Fruit fly (Drosophila melanogaster) whole organism, embryonic: ENCODE data around the gene GNBP3.

ENCODE experiments used
- ATbp ChIP-seq: fragments of 200-800 bp; sonication (Bioruptor generic); optimal IDR thresholded peaks from 2 replicates; lab custom pipeline; 2017; ENCODE audit warnings: missing biosample characterization, mild to moderate bottlenecking, missing genetic modification characterization, missing genetic modification reagents
- Atf-2 ChIP-seq: fragments of 200-800 bp; sonication (Bioruptor generic); optimal IDR thresholded peaks from 2 replicates; lab custom pipeline; 2016; ENCODE audit warnings: missing biosample characterization, missing genetic modification characterization
- Bgb ChIP-seq: fragments of 200-800 bp; sonication (Bioruptor generic); IDR thresholded peaks from 2 replicates; pipeline ENCODE4 v1.3.6; 2022; ENCODE audit warnings: missing biosample characterization, missing genetic modification characterization; ENCODE audit not compliant: partially characterized antibody
- CG10267 ChIP-seq: fragments of 200-800 bp; sonication (Bioruptor generic); optimal IDR thresholded peaks from 2 replicates; lab custom pipeline; 2018; ENCODE audit warnings: missing biosample characterization, mild to moderate bottlenecking, missing genetic modification characterization, moderate library complexity
- CG11093 ChIP-seq: fragments of 200-800 bp; sonication (Bioruptor generic); IDR thresholded peaks from 3 replicates; pipeline ENCODE4 v1.3.6; 2022; ENCODE audit warnings: missing biosample characterization, missing genetic modification characterization
- CG11696 ChIP-seq: fragments of 200-800 bp; sonication (Bioruptor generic); IDR thresholded peaks from 2 replicates; pipeline ENCODE4 v1.3.6; 2022; ENCODE audit warnings: missing biosample characterization, missing genetic modification characterization
- CG12391 ChIP-seq: fragments of 200-800 bp; sonication (Bioruptor generic); optimal IDR thresholded peaks from 3 replicates; lab custom pipeline; 2018; ENCODE audit warnings: missing biosample characterization, mild to moderate bottlenecking, missing genetic modification characterization, moderate library complexity
- CG12659 ChIP-seq: fragments of 200-800 bp; sonication (Bioruptor generic); optimal IDR thresholded peaks from 3 replicates; lab custom pipeline; 2017; ENCODE audit warnings: mild to moderate bottlenecking, missing biosample characterization, missing genetic modification reagents, missing genetic modification characterization
- CG14441 ChIP-seq: fragments of 200-800 bp; sonication (Bioruptor generic); IDR thresholded peaks from 2 replicates; pipeline ENCODE4 v1.3.6; 2022; ENCODE audit warnings: missing biosample characterization, missing genetic modification characterization
- CG1603 ChIP-seq: fragments of 200-800 bp; sonication (Bioruptor generic); optimal IDR thresholded peaks from 2 replicates; lab custom pipeline; 2019; ENCODE audit warnings: missing biosample characterization, mild to moderate bottlenecking, missing genetic modification characterization, moderate library complexity
- CG17359 ChIP-seq: fragments of 200-800 bp; sonication (Bioruptor generic); optimal IDR thresholded peaks from 3 replicates; lab custom pipeline; 2018; ENCODE audit warnings: missing biosample characterization, mild to moderate bottlenecking, missing genetic modification characterization, moderate library complexity
- CG17912 ChIP-seq: fragments of 200-800 bp; sonication (Bioruptor generic); optimal IDR thresholded peaks from 2 replicates; lab custom pipeline; 2018; ENCODE audit warnings: missing biosample characterization, mild to moderate bottlenecking, missing genetic modification characterization
- CG18011 ChIP-seq: fragments of 200-800 bp; sonication (Bioruptor generic); optimal IDR thresholded peaks from 2 replicates; lab custom pipeline; 2017; ENCODE audit warnings: missing biosample characterization, missing genetic modification characterization, mild to moderate bottlenecking, moderate library complexity, missing genotype
- CG18619 ChIP-seq: fragments of 200-800 bp; sonication (Bioruptor generic); optimal IDR thresholded peaks from 3 replicates; lab custom pipeline; 2017; ENCODE audit warnings: missing biosample characterization, mild to moderate bottlenecking, missing genetic modification characterization
- CG2712 ChIP-seq: fragments of 200-800 bp; optimal IDR thresholded peaks from 3 replicates; lab custom pipeline; 2019; ENCODE audit warnings: missing biosample characterization, mild to moderate bottlenecking, missing genetic modification characterization, moderate library complexity
- CG30403 ChIP-seq: fragments of 200-800 bp; sonication (Bioruptor generic); optimal IDR thresholded peaks from 3 replicates; lab custom pipeline; 2016; ENCODE audit warnings: missing biosample characterization, missing genetic modification characterization
- CG30431 ChIP-seq: fragments of 200-800 bp; sonication (Bioruptor generic); optimal IDR thresholded peaks from 2 replicates; lab custom pipeline; 2017; ENCODE audit warnings: missing biosample characterization, missing genetic modification characterization
- CG34224 ChIP-seq: fragments of 200-800 bp; sonication (Bioruptor generic); IDR thresholded peaks from 3 replicates; pipeline ENCODE4 v1.3.6; 2022; ENCODE audit warnings: missing biosample characterization, missing genetic modification characterization; ENCODE audit not compliant: partially characterized antibody
- CG34376 ChIP-seq: fragments of 200-800 bp; sonication (Bioruptor generic); optimal IDR thresholded peaks from 2 replicates; lab custom pipeline; 2018; ENCODE audit warnings: missing biosample characterization, mild to moderate bottlenecking, missing genetic modification characterization
- CG4707 ChIP-seq: fragments of 200-800 bp; sonication (Bioruptor generic); optimal IDR thresholded peaks from 2 replicates; lab custom pipeline; 2018; ENCODE audit warnings: missing biosample characterization, mild to moderate bottlenecking, missing genetic modification characterization, moderate library complexity
- CG6791 ChIP-seq: fragments of 200-800 bp; sonication (Bioruptor generic); IDR thresholded peaks from 3 replicates; pipeline ENCODE4 v1.3.6; 2022; ENCODE audit warnings: missing biosample characterization, missing genetic modification characterization; ENCODE audit not compliant: partially characterized antibody
- CG7839 ChIP-seq: fragments of 200-800 bp; sonication (Bioruptor generic); optimal IDR thresholded peaks from 3 replicates; lab custom pipeline; 2018; ENCODE audit warnings: missing biosample characterization, mild to moderate bottlenecking, missing genetic modification characterization, moderate library complexity
- CG8089 ChIP-seq: fragments of 200-800 bp; sonication (Bioruptor generic); optimal IDR thresholded peaks from 3 replicates; lab custom pipeline; 2016; ENCODE audit warnings: missing biosample characterization, missing genetic modification characterization
- CG8388 ChIP-seq: fragments of 200-800 bp; sonication (Bioruptor generic); optimal IDR thresholded peaks from 2 replicates; lab custom pipeline; 2019; ENCODE audit warnings: missing biosample characterization, mild to moderate bottlenecking, missing genetic modification characterization, moderate library complexity
- CG8478 ChIP-seq: fragments of >200 bp; optimal IDR thresholded peaks from 2 replicates; lab custom pipeline; 2018
- Dbx ChIP-seq: fragments of 200-800 bp; sonication (Bioruptor generic); IDR thresholded peaks from 3 replicates; pipeline ENCODE4 v1.3.6; 2022; ENCODE audit warnings: missing biosample characterization, missing genetic modification characterization
- Dek ChIP-seq: fragments of 200-800 bp; sonication (Bioruptor generic); optimal IDR thresholded peaks from 3 replicates; lab custom pipeline; 2019; ENCODE audit warnings: missing biosample characterization, mild to moderate bottlenecking, missing genetic modification characterization, moderate library complexity
- Doc2 ChIP-seq: fragments of 200-800 bp; sonication (Bioruptor generic); IDR thresholded peaks from 2 replicates; pipeline ENCODE4 v1.3.6; 2022; ENCODE audit warnings: missing biosample characterization, missing genetic modification characterization
- Doc3 ChIP-seq: fragments of 200-800 bp; sonication (Bioruptor generic); IDR thresholded peaks from 3 replicates; pipeline ENCODE4 v1.3.6; 2022; ENCODE audit warnings: missing biosample characterization, missing genetic modification characterization; ENCODE audit not compliant: partially characterized antibody
- Elba2 ChIP-seq: fragments of 200-800 bp; sonication (Bioruptor generic); optimal IDR thresholded peaks from 3 replicates; lab custom pipeline; 2016; ENCODE audit warnings: missing biosample characterization, missing genetic modification characterization
- Gug ChIP-seq: fragments of 200-800 bp; sonication (Bioruptor generic); IDR thresholded peaks from 4 replicates; pipeline ENCODE4 v1.3.6; 2022; ENCODE audit warnings: missing biosample characterization, missing genetic modification characterization
- HLH3B ChIP-seq: fragments of 200-800 bp; sonication (Bioruptor generic); IDR thresholded peaks from 2 replicates; pipeline ENCODE4 v1.3.6; 2022; ENCODE audit warnings: missing biosample characterization, missing genetic modification characterization
- Nf-YC ChIP-seq: fragments of 200-800 bp; optimal IDR thresholded peaks from 3 replicates; lab custom pipeline; 2019; ENCODE audit warnings: missing biosample characterization, mild to moderate bottlenecking, missing genetic modification characterization, moderate library complexity
- NfI ChIP-seq: fragments of 200-800 bp; sonication (Bioruptor generic); optimal IDR thresholded peaks from 3 replicates; lab custom pipeline; 2018; ENCODE audit warnings: missing biosample characterization, mild to moderate bottlenecking, missing genetic modification characterization, moderate library complexity
- Oaz ChIP-seq: fragments of 200-800 bp; sonication (Bioruptor generic); IDR thresholded peaks from 2 replicates; pipeline ENCODE4 v1.3.6; 2022; ENCODE audit warnings: missing biosample characterization, missing genetic modification characterization
- Ptx1 ChIP-seq: fragments of 200-800 bp; sonication (Bioruptor generic); IDR thresholded peaks from 2 replicates; pipeline ENCODE4 v1.3.6; 2022; ENCODE audit warnings: missing biosample characterization, missing genetic modification characterization
- amos ChIP-seq: fragments of 200-800 bp; sonication (Bioruptor generic); IDR thresholded peaks from 2 replicates; pipeline ENCODE4 v1.3.6; 2022; ENCODE audit warnings: missing biosample characterization, missing genetic modification characterization; ENCODE audit not compliant: partially characterized antibody
- chm ChIP-seq: fragments of 200-800 bp; sonication (Bioruptor generic); IDR thresholded peaks from 2 replicates; pipeline ENCODE4 v1.3.6; 2022; ENCODE audit warnings: missing biosample characterization, missing genetic modification characterization
- crol ChIP-seq: fragments of 200-800 bp; sonication (Bioruptor generic); IDR thresholded peaks from 2 replicates; pipeline ENCODE4 v1.3.6; 2022; ENCODE audit warnings: missing biosample characterization, missing genetic modification characterization
- dmrt11E ChIP-seq: fragments of 200-800 bp; sonication (Bioruptor generic); optimal IDR thresholded peaks from 3 replicates; lab custom pipeline; 2018; ENCODE audit warnings: missing biosample characterization, mild to moderate bottlenecking, missing genetic modification characterization, moderate library complexity
- dpn ChIP-seq, 2 experiments: fragments of 200-800 bp; sonication (Bioruptor generic); optimal IDR thresholded peaks; 3 replicates each; lab custom pipeline; 2016; ENCODE audit warnings: missing biosample characterization in 2 of 2, missing genetic modification characterization in 2 of 2
- grn ChIP-seq: fragments of 200-800 bp; sonication (Bioruptor generic); optimal IDR thresholded peaks from 3 replicates; lab custom pipeline; 2017; ENCODE audit warnings: missing biosample characterization, missing genetic modification characterization
- ken ChIP-seq: fragments of 200-800 bp; sonication (Bioruptor generic); IDR thresholded peaks from 3 replicates; pipeline ENCODE4 v1.3.6; 2022; ENCODE audit warnings: missing biosample characterization, missing genetic modification characterization
- phol ChIP-seq: fragments of 200-800 bp; sonication (Bioruptor generic); optimal IDR thresholded peaks from 3 replicates; lab custom pipeline; 2018; ENCODE audit warnings: missing biosample characterization, mild to moderate bottlenecking, missing genetic modification characterization, moderate library complexity
- prd ChIP-seq, 3 experiments: fragments of >200 bp in 2 of 3; fragments of 200-800 bp in 1 of 3; sonication (Bioruptor generic) in 1 of 3; optimal IDR thresholded peaks in 2 of 3; IDR thresholded peaks in 1 of 3; 2 replicates in 2 of 3; 3 replicates in 1 of 3; pipeline versions ENCODE4 v1.3.6 to Lab custom; 2017 to 2022; ENCODE audit warnings: missing biosample characterization in 1 of 3, missing genetic modification characterization in 1 of 3
- sna ChIP-seq: fragments of 200-800 bp; sonication (Bioruptor generic); IDR thresholded peaks from 2 replicates; pipeline ENCODE4 v1.3.6; 2022; ENCODE audit warnings: missing biosample characterization, missing genetic modification characterization; ENCODE audit not compliant: partially characterized antibody
- stc ChIP-seq: fragments of 200-800 bp; sonication (Bioruptor generic); IDR thresholded peaks from 2 replicates; pipeline ENCODE4 v1.3.6; 2022; ENCODE audit warnings: missing biosample characterization, missing genetic modification characterization
- ttk ChIP-seq: fragments of 200-800 bp; sonication (Bioruptor generic); IDR thresholded peaks from 2 replicates; pipeline ENCODE4 v2.1.2; 2022; ENCODE audit warnings: missing biosample characterization, missing genetic modification characterization

GNBP3 gene

DNA sequence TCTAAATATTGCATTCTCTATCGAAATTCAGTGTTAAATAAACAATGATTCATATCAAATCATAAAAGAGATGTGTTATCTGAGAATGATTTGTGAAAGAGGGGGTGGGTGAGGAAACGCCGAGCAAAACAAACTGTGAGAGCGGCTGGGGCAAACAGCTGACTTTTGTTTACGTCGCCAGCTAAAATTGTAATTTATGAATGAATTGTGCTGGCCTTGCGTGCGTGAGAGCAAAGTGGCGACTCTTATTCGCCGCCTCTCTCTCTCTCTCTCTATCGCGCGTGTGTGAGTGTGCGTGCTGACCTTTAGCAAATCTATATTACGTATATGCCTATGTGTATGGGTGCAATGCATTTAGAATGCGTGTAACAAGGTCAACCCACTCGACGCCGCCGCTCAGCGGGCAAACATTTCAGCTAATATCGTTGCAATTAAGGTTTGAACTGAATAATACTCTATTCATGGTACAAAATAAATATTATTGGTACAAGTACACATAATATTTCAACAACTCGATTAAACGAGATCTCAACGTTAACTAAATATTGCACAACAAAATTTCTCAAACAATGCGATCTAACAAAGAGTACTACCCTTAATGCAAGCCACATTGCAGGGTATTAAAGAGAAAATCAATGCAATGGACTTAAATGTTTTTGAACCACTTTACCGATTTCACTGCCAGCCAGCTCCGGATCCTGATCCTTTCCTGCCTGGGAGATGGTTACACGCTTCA, 24.0 kb downstream of the GNBP3 start (continued):
- peak; percentile 51 for TF ChIP-seq CG2712 (tag; lab: Kevin White, UChicago)
- 0 out of 3 replicates have a peak, but pooled peaks have one; percentile 14 for TF ChIP-seq CG11093
- peak; percentile 51 for TF ChIP-seq ttk (GFP tag; lab: Robert Waterston, UW)
- TF ChIP-seq CG4707 (GFP tag; lab: Kevin White, UChicago) = no peak
- no peak for TF ChIP-seq CG8478
- no peak for TF ChIP-seq CG1603
- no peak for TF ChIP-seq CG6791 (GFP tag; lab: Robert Waterston, UW)
- TF ChIP-seq Doc3 (GFP tag; lab: Robert Waterston, UW) = peak; percentile 44; the same call in 1 of the 3 replicates
- TF ChIP-seq CG17912 = no peak
- TF ChIP-seq Oaz (GFP tag; lab: Robert Waterston, UW) = no peak
- TF ChIP-seq Bgb = no peak
- TF ChIP-seq CG10267 = peak; percentile 9
- no peak for TF ChIP-seq CG8089 (GFP tag; lab: Kevin White, UChicago)
- TF ChIP-seq CG12659 (GFP tag; lab: Kevin White, UChicago) = no peak
- TF ChIP-seq CG11696 (GFP tag; lab: Robert Waterston, UW) = 0 out of 2 replicates have a peak, but pooled peaks have one; percentile 21
- no peak for TF ChIP-seq ken (GFP tag; lab: Robert Waterston, UW)
- TF ChIP-seq amos = no peak
- peak; percentile 72 for TF ChIP-seq Elba2 (GFP tag; lab: Kevin White, UChicago)
- peak; percentile 71 for TF ChIP-seq grn (GFP tag; lab: Kevin White, UChicago)
- peak; percentile 5 for TF ChIP-seq CG8388 (GFP tag; lab: Kevin White, UChicago)
- TF ChIP-seq Gug (GFP tag; lab: Robert Waterston, UW) = no peak
- TF ChIP-seq prd (optimal IDR thresholded peaks at IDR 0.05; lab: Kevin White, UChicago) = no peak
- TF ChIP-seq prd (GFP tag; IDR thresholded peaks at IDR 0.05; lab: Robert Waterston, UW) = peak; percentile 59; the same call in 2 of the 3 replicates
- TF ChIP-seq Dek (tag; lab: Kevin White, UChicago) = no peak
- TF ChIP-seq Atf-2 (GFP tag; lab: Kevin White, UChicago) = no peak
- 0 out of 2 replicates have a peak, but pooled peaks have one; percentile 54 for TF ChIP-seq chm (GFP tag; lab: Robert Waterston, UW)
- peak; percentile 47 for TF ChIP-seq CG34376 (GFP tag; lab: Kevin White, UChicago)
- peak; percentile 15; the same call in 1 of the 2 replicates for TF ChIP-seq stc
- peak; percentile 10 for TF ChIP-seq CG30403 (GFP tag; lab: Kevin White, UChicago)
- TF ChIP-seq Ptx1 = peak; percentile 63
- peak; percentile 73 for TF ChIP-seq CG34224 (GFP tag; lab: Robert Waterston, UW)
- peak; percentile 52 for TF ChIP-seq CG17359 (tag; lab: Kevin White, UChicago)
- no peak for TF ChIP-seq CG18011 (GFP tag; lab: Kevin White, UChicago)
- TF ChIP-seq HLH3B = peak; percentile 32; the same call in 1 of the 2 replicates
- TF ChIP-seq CG12391 (tag; lab: Kevin White, UChicago) = peak; percentile 9
- peak; percentile 40 for TF ChIP-seq ATbp (GFP tag; lab: Kevin White, UChicago)
- no peak for TF ChIP-seq CG30431 (GFP tag; lab: Kevin White, UChicago)
- TF ChIP-seq phol = peak; percentile 7
- peak; percentile 8 for TF ChIP-seq Nf-YC (tag; lab: Kevin White, UChicago)
- TF ChIP-seq dpn (GFP tag; optimal IDR thresholded peaks at IDR 0.05; lab: Kevin White, UChicago) = peak in 1 of 2 experiments; percentile 34
- TF ChIP-seq dmrt11E (tag; lab: Kevin White, UChicago) = peak; percentile 17
- no peak for TF ChIP-seq NfI (GFP tag; lab: Kevin White, UChicago)
- 0 out of 2 replicates have a peak, but pooled peaks have one; percentile 51 for TF ChIP-seq sna (GFP tag; lab: Robert Waterston, UW)
- peak; percentile 38 for TF ChIP-seq CG7839 (tag; lab: Kevin White, UChicago)
- TF ChIP-seq CG18619 = no peak
- TF ChIP-seq CG14441 (GFP tag; lab: Robert Waterston, UW) = peak; percentile 42; the same call in 1 of the 2 replicates
- 0 out of 2 replicates have a peak, but pooled peaks have one; percentile 18 for TF ChIP-seq Doc2 (GFP tag; lab: Robert Waterston, UW)
- TF ChIP-seq crol (GFP tag; lab: Robert Waterston, UW) = peak; percentile 89
- TF ChIP-seq Dbx (GFP tag; lab: Robert Waterston, UW) = no peak
